Worm (Caenorhabditis elegans) whole organism, dauer: ENCODE measurements around the gene F28E10.1.

Experiments used
- unc-62 ChIP-seq: sonication (generic microtip); optimal IDR thresholded peaks from 2 replicates; lab custom pipeline; 2017; ENCODE audit warnings: missing biosample characterization, missing genetic modification reagents, missing genetic modification characterization

F28E10.1 gene

DNA sequence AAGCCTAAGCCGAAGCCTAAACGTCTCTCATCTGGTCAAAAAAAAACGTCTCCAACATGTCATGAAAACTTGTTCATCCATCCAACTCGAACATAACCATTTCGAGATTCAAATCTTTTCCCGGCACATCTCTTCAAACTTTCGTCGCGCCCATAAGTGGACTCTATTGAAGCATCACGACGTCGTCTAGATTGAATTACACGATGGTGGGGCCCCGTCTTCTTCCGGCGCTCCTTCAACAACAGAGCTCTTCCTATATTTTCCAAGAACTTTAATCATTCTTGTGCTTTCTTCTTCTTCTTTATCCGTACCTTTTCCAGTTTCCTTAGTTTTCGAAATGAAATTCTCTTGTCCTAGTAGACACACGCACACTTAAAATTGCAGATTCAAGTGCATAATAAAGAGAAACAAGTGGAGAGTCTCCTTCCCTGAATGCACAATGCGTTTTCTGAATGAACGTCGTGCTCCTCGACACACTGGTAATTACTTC lies at the start of gene F28E10.1:
Gene F28E10.1, plus strand, starts transcription at position 440 of the 490 bp plus-strand sequence.
- TF ChIP-seq unc-62 (GFP tag; lab: Kevin White, UChicago): no peak

DNA sequence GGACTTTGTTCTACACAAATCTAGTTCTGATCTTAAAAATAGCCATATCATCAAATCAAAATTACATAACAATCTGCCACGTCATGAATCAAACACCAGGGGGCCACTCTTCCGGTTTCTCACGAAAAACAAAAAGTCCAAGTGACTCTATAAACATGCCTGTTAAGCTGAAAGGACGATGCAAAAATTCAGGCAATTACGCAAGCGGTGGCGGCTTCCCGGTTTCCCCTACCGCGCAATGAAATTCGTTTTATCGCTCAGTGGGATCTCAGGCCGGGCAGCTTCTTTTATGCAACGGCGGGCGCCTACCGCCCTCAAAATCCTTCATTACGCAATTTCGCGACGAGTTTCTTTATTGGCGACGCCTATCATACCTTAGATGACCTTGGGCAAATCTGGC lies 48.9 kb upstream of the F28E10.1 start:
- no peak for TF ChIP-seq unc-62 (GFP tag; lab: Kevin White, UChicago)

DNA sequence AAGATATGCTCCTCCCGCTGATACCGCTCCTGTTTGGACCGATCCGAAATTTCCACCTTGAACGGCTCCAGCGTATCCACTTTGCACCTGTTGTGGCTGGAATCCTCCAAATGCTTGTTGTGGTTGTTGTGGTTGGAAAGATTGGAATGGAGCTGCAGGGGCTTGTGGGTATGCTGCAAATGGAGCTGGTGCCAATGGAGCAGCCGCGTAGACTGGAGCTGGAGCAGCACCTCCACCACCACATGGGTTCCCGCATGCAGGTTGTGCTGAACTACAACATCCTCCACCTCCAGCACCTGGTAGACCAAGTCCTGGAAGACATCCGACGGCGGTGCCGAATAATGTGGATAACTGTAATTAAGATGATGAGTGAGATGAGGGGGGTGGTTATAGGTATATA lies 45.2 kb upstream of the F28E10.1 start:
- TF ChIP-seq unc-62 (GFP tag; lab: Kevin White, UChicago): no peak

DNA sequence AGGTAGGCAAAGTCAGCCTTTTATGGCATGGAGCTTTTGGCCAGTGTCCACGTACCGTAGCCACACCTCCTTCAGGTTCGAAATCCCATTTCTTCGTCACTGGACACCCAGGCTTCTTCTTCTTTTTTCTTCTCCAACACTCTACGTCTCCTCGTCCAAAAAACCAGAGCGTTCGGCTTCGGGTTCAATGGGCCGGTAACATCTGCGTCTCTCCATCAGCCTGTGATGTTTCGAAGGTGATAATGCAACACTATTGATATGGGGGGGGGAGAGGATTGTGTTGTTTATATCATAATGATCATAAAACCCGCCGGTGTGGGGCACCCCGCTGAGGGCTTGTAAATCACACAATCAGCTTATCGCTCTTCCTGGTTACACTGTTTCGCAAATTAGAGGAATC lies 43.7 kb upstream of the F28E10.1 start, which contains the start of gene ZK180.6:
Gene ZK180.6, minus strand, starts transcription at position 101 of the 400 bp plus-strand sequence.
- TF ChIP-seq unc-62 (GFP tag; lab: Kevin White, UChicago): no peak

DNA sequence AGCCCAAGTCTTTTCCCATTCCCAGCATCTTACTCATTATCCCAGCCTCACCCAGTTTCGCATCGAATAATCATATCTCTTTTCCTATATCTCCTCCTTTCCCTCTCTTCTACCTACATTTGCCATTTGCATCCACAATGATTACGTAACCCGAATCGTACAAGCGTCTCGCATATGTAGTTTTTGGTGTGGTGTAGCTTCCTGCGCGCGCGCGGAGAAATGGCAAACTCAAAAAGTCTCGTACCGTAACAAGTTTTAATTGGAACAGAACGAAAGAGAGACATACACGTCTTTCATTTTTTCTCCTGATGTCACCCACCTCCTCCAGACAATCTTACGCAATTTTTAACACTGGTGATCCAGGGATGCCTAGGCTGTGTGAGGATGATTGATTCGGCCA lies 42.6 kb upstream of the F28E10.1 start:
- TF ChIP-seq unc-62 (GFP tag; lab: Kevin White, UChicago): no peak

DNA sequence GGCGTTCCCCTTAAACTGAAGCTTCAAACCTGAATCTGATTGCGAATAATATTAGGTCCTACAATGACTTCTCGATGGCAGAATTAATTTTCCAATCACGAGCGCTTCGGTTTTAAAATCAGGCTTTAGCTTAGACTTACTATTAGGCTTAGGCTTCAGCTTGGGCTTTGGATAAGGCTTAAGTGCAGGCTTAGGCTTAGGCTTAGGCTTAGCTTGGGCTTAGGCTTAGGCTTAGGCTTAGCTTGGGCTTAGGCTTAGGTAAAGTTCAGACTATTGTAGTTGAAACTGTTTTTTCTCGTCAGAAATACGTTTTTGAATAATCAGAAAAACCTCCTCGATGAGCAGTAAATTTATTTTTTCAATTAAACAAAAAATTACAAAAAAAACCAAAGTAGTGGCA lies 41.9 kb upstream of the F28E10.1 start:
- TF ChIP-seq unc-62 (GFP tag; lab: Kevin White, UChicago): no peak

DNA sequence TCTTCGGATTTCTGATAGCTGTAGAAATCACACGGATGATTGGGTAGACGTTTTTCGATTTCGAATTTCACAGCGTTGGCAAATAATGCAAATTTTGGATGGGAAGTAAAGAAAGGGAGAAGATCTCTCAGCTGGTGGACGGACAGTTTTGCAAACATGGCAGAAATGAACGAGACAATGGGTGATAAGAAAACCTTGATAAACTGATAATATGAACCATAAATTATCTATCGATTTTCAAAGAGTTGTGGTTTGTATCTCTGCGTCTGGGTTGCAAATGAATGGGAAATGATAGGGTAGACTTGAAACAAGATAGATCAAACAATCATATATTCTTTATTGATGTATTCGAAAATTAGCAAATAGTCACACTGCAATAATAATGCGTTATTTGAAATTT lies 38.5 kb upstream of the F28E10.1 start, which contains the start of gene ZK185.3:
Gene ZK185.3, minus strand, starts transcription at position 263 of the 400 bp plus-strand sequence.
- TF ChIP-seq unc-62 (GFP tag; lab: Kevin White, UChicago): no peak

DNA sequence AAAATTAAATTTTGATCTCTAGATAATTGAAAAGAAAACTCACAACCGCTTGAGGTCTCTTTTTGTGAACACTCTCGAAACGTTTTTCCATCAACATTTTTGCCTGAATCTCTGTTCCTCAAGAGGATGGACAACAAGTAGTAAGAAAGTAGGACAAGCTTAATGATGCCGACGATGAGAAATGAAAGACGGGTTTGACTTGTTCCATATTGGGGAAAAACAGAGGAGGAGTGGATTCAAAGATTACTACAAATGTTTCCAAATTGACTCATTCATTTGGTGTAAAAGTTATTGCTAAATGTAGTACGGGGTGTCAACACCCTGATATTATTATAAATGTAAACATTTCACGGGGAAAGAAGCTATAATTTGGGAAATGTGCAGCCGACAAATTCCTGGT lies 35.6 kb upstream of the F28E10.1 start, which contains the start of gene ZK185.4:
Gene ZK185.4, minus strand, starts transcription at position 101 of the 400 bp plus-strand sequence.
- TF ChIP-seq unc-62 (GFP tag; lab: Kevin White, UChicago): no peak

DNA sequence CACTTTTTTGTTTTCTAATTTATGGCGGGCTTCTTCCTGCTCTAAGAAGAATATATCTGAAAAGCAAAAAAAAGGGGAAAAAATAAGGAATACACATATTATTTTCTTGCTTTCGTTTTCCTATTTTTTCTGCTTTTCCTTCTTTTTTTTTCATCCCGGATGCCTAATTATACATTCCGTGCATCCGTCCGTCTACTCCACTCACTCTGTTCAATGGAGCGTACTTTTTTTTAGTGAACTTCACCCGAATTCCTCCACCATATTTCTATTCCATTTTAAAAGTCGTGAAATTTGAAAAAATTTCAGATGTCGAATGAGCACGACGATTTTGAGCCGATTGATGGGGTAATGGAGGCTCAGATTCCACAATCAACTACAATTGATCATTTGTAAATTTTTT lies 32.4 kb upstream of the F28E10.1 start, which contains the start of gene ZK185.2:
Gene ZK185.2, plus strand, starts transcription at position 301 of the 400 bp plus-strand sequence.
- TF ChIP-seq unc-62 (GFP tag; lab: Kevin White, UChicago): no peak

DNA sequence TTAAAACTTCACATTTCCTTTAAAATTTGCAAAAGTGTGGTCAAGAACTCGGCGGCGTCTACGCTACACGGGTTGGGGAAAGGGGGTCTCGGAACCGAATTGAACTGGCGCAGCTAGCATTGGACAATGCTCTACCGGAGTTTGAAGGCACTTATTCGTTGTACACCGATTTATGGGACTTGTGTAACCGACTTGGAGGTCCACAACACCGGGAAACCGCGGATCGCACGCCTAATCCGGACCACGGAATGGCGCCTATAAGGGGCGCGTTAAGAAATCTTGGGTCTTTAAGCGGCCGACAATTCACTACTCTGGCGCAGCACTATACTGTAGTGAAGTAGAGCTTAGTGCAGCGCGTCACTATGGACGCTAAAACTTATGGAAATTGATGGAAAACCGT lies 30.0 kb upstream of the F28E10.1 start:
- no peak for TF ChIP-seq unc-62 (GFP tag; lab: Kevin White, UChicago)

DNA sequence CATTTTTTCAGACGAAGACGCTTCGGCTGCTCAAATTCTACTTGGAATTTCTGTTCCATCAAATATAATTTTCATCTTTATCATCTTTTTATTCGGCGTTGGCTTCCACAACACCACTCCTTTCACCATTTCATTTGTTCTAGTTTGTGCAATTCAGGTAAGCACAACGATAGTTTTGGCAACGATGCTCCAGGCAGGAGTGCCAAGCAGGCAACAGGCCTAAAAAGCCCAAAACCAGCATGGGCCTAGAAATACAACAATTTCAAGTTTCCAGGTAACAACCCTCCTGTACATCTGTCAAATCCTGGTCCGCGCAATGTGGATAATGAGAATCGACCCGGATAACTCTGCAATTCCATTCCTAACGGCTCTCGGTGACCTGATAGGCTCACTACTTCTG lies 27.4 kb upstream of the F28E10.1 start:
- TF ChIP-seq unc-62 (GFP tag; lab: Kevin White, UChicago): no peak

DNA sequence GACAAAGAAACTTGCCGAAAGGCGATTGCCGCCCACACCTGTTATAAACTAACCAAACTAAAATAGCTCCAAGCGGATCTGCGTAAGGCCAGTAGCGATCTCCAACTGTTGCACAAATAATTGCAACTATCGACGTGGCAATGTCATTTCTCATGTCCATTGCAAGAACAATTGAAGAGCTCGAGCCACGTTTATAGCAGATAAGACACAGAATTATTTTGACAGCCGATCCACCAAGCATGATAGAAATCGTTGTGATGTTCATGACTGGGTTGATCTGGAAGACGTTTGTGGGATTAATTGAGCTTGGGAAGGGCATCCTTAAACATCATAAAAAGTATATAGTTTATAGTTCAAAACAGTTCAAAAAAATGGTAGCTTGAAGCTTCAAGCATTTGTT lies 25.7 kb upstream of the F28E10.1 start:
- TF ChIP-seq unc-62 (GFP tag; lab: Kevin White, UChicago): no peak

DNA sequence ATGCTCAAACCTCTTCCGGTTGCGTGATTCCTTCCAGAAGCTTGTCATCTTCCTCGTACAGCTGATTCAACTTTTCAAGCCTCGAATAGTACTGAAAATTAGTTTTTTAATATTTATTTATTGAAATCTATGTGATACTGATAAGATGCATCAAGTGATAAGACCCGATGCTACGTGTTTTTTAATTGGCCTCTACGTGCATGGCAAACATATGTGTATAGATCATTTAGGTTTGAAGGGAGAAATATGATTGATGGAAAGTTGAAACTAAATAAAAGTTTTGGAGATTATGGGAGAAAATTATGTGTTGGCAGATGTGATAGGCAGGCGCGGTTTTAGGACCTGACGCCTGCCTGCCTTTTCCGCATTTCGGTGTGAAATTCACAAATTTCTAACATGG lies 24.4 kb upstream of the F28E10.1 start:
- TF ChIP-seq unc-62 (GFP tag; lab: Kevin White, UChicago): no peak

DNA sequence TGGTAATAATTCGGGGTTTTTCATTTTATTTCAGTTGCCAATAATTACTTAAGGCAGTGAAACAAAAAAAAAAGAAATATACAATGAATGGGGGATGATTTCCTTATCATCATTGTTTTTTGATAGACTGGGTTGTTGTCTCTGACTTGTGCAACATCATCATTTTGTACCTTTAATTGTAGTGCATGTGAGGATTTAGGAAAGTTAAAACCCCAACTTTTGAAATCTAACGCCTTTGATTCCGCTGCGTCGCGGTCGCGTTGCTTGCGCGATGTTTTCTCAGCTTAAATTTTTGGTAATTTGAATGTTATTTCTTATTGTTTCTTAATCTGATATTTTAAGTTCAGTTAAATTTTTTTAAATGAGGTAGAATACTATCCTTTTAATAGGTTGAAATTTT lies 22.8 kb upstream of the F28E10.1 start, which contains the start of gene ZK185.5:
Gene ZK185.5, minus strand, starts transcription at position 101 of the 400 bp plus-strand sequence.
- TF ChIP-seq unc-62 (GFP tag; lab: Kevin White, UChicago): no peak

DNA sequence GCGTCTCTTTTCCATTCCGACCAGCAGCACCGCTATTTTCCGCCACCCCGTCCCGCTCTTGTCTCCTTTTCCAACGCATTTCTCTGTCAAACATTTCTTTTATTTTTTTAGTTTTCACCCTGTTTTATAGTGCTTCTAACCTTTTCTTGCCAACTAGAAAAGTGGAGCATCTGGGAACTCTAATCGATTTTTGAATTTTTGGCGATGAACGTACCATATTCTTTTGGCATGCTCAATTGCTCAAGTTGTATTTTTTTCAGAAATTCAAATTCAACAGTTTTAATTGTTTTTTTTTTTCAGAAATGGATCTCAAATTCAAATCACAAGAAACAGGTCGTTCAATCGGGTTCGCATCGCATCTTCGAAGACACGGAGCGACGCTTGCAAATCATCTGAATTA lies 20.4 kb upstream of the F28E10.1 start, which contains the start of gene ZK185.1:
Gene ZK185.1, plus strand, starts transcription at position 301 of the 400 bp plus-strand sequence.
- no peak for TF ChIP-seq unc-62 (GFP tag; lab: Kevin White, UChicago)

DNA sequence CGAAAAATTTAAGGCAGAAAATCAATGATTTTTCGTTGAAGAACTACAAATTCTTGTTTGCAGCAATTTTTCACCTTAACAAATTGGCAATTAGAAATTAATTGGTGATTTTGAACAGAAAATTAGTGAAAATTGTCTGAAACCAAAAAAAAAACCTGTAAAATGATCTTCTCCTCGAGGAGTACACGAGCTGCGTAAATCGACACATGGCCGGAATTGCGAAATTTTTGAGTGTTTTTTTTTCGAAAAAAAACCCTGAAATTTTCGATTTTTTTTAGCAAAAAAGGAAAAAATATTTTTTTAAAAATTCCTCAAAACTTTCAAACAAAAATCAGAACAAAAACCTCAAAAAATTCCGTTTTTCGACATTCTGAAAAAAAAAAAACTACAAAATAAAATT lies 17.1 kb upstream of the F28E10.1 start:
- TF ChIP-seq unc-62 (GFP tag; lab: Kevin White, UChicago): no peak

DNA sequence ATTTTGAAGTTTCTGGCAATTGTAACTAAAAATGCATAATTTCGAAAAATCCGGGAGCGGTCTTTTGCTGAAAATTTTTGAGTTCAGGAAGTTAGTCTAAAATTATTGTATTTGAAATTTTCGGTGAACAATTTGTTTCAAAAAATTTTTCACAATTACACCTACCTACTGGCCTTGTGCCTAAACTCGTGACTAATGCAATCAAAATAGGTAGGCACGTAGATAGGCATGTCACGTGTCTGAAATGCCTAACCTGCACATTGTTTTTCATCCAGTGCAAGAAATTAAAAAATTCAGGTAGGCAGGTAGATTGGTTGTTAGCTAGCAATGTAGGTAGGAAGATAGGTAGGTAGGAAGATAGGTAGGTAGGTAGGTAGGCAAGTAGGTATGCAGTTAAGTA lies 11.5 kb upstream of the F28E10.1 start:
- no peak for TF ChIP-seq unc-62 (GFP tag; lab: Kevin White, UChicago)
